Fruit fly (Drosophila melanogaster) whole organism, wandering third instar larva: ENCODE data around the gene Pmi.

Source experiments
- CrebA ChIP-seq: fragments of 200-800 bp; sonication (Bioruptor generic); optimal IDR thresholded peaks from 2 replicates; lab custom pipeline; 2016; ENCODE audit warnings: missing biosample characterization, mild to moderate bottlenecking, missing genetic modification characterization, borderline replicate concordance
- Dfd ChIP-seq: fragments of >200 bp; optimal IDR thresholded peaks from 2 replicates; lab custom pipeline; 2017; ENCODE audit warnings: missing biosample characterization, missing genetic modification characterization
- HLH106 ChIP-seq: fragments of 200-800 bp; optimal IDR thresholded peaks from 3 replicates; lab custom pipeline; 2019; ENCODE audit warnings: missing biosample characterization, mild to moderate bottlenecking, missing genetic modification characterization, moderate library complexity
- Myc ChIP-seq: fragments of >200 bp; optimal IDR thresholded peaks from 2 replicates; lab custom pipeline; 2017
- dsf ChIP-seq: sonication (Bioruptor generic); optimal IDR thresholded peaks from 2 replicates; lab custom pipeline; 2016; ENCODE audit warnings: missing biosample characterization, missing genetic modification characterization, borderline replicate concordance
- h ChIP-seq: fragments of 200-800 bp; sonication (Bioruptor generic); optimal IDR thresholded peaks from 3 replicates; lab custom pipeline; 2016; ENCODE audit warnings: missing biosample characterization, mild to moderate bottlenecking, missing genetic modification characterization
- lola ChIP-seq: fragments of >200 bp; optimal IDR thresholded peaks from 2 replicates; lab custom pipeline; 2017; ENCODE audit warnings: missing biosample characterization, missing genetic modification characterization
- pan ChIP-seq: fragments of >200 bp; optimal IDR thresholded peaks from 2 replicates; lab custom pipeline; 2017
- sage ChIP-seq: fragments of 200-800 bp; sonication (Bioruptor generic); optimal IDR thresholded peaks from 2 replicates; lab custom pipeline; 2016; ENCODE audit warnings: missing biosample characterization, mild to moderate bottlenecking, missing genetic modification characterization
- usp ChIP-seq: fragments of >200 bp; optimal IDR thresholded peaks from 2 replicates; lab custom pipeline; 2017; ENCODE audit warnings: missing biosample characterization, missing genetic modification characterization

DNA sequence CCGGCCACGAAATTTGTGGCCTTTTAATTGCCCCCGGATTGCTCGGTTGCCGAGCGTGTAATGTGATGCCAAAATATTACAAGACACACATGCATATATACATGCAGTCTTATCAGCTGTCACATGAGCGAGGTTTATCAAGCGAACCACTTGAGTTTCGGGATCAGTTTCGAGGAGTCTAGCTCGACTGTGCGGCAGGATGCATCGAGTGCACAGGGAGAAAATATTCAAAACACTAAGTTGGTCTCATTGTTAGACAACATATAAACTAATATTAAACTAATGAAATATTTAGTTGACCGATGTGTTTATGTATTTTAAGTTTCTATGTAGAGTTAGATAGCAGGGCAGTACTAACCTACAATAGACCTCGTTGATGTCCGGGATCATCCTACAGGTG is 37.3 kb downstream of the Pmi start:
- TF ChIP-seq Myc (lab: Kevin White, UChicago) = no peak
- TF ChIP-seq pan (lab: Kevin White, UChicago) = no peak
- TF ChIP-seq CrebA = no peak
- no peak for TF ChIP-seq h
- TF ChIP-seq Dfd (GFP tag; lab: Kevin White, UChicago) = no peak
- TF ChIP-seq HLH106 (tag; lab: Kevin White, UChicago) = no peak
- TF ChIP-seq dsf (GFP tag; lab: Kevin White, UChicago) = no peak
- no peak for TF ChIP-seq sage (GFP tag; lab: Kevin White, UChicago)
- no peak for TF ChIP-seq usp (GFP tag; lab: Kevin White, UChicago)
- no peak for TF ChIP-seq lola
